Fruit fly (Drosophila melanogaster) S2 (cell line): ENCODE results near the gene CG2321.

Source experiments
- CG8478 ChIP-seq: fragments of >200 bp; optimal IDR thresholded peaks from 2 replicates; lab custom pipeline; 2018
- CTCF ChIP-seq, 2 experiments: fragments of >200 bp; optimal IDR thresholded peaks; 2 replicates each; lab custom pipeline; 2018

DNA sequence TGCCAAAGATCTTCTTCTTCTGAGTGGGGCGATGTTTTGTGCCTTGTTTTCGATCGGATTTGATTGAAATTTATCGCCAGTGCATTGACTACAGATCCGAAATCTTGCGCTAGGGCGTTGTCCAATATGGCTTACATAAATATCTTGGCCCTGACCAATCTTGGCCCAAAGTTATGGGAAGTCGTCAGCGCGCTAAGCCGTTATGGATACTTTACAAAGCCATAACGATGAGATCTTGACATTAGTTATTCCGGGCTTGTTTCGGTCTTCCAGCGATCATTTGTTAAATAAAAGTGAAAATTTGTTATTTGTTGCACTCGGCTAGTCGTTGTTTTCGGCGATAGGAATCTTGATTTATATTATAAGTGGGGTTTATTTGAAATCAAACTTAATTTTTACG, 29.4 kb upstream of the CG2321 start:
- no peak for TF ChIP-seq CTCF (optimal IDR thresholded peaks at IDR 0.05; lab: Kevin White, UChicago)
- TF ChIP-seq CG8478 = no peak
